Worm (Caenorhabditis elegans) whole organism, L1 larva: ENCODE results near the gene R12C12.5.

Source experiments
- C16A3.4 ChIP-seq: fragments of 150-350 bp; optimal IDR thresholded peaks from 2 replicates; lab custom pipeline; 2014; ENCODE audit warnings: missing biosample characterization, missing genetic modification characterization
- Y116A8C.19 ChIP-seq: sonication (generic microtip); optimal IDR thresholded peaks from 2 replicates; lab custom pipeline; 2016; ENCODE audit warnings: missing compliant biosample characterization, missing genetic modification characterization, borderline replicate concordance
- aly-2 ChIP-seq: fragments of 150-350 bp; optimal IDR thresholded peaks from 2 replicates; lab custom pipeline; 2014; ENCODE audit warnings: missing biosample characterization, missing genetic modification characterization
- ceh-63 ChIP-seq: fragments of 200-800 bp; sonication (Bioruptor generic); optimal IDR thresholded peaks from 2 replicates; lab custom pipeline; 2018; ENCODE audit warnings: mild to moderate bottlenecking, missing genetic modification characterization, missing compliant biosample characterization
- ces-1 ChIP-seq: fragments of 150-350 bp; optimal IDR thresholded peaks from 2 replicates; lab custom pipeline; 2014; ENCODE audit warnings: missing biosample characterization, missing genetic modification reagents, missing genetic modification characterization
- dpl-1 ChIP-seq, 3 experiments: fragments of 150-350 bp in 2 of 3; sonication (generic microtip) in 1 of 3; optimal IDR thresholded peaks; 2 replicates each; lab custom pipeline; 2014 to 2017; ENCODE audit warnings: missing biosample characterization in 3 of 3, missing genetic modification characterization in 3 of 3, missing genetic modification reagents in 3 of 3
- dsc-1 ChIP-seq: sonication (generic microtip); optimal IDR thresholded peaks from 2 replicates; lab custom pipeline; 2016; ENCODE audit warnings: mild to moderate bottlenecking, missing genetic modification characterization, missing compliant biosample characterization
- efl-1 ChIP-seq, 4 experiments: fragments of 150-350 bp; optimal IDR thresholded peaks in 3 of 4; peaks in 1 of 4; 1 replicate in 1 of 4; 2 replicates in 3 of 4; lab custom pipeline; 2014; ENCODE audit warnings: missing biosample characterization in 2 of 4, missing genetic modification characterization in 2 of 4, missing genetic modification reagents in 2 of 4
- egl-13 ChIP-seq: sonication (generic microtip); optimal IDR thresholded peaks from 2 replicates; lab custom pipeline; 2016; ENCODE audit warnings: missing genotype, missing genetic modification reagents, missing genetic modification characterization, missing compliant biosample characterization
- egl-27 ChIP-seq, 2 experiments: fragments of 150-350 bp in 1 of 2; sonication (generic microtip); optimal IDR thresholded peaks; 3 replicates each; lab custom pipeline; 2017 to 2018; ENCODE audit warnings: missing biosample characterization in 2 of 2, missing genetic modification characterization in 2 of 2, missing genetic modification reagents in 2 of 2
- elt-2 ChIP-seq: sonication (generic microtip); optimal IDR thresholded peaks from 2 replicates; lab custom pipeline; 2016; ENCODE audit warnings: missing genetic modification characterization, mild to moderate bottlenecking, inconsistent platforms, missing compliant biosample characterization, missing genetic modification reagents
- fkh-10 ChIP-seq: sonication (generic microtip); optimal IDR thresholded peaks from 2 replicates; lab custom pipeline; 2017; ENCODE audit warnings: missing biosample characterization, missing genetic modification reagents, missing genetic modification characterization
- fos-1 ChIP-seq: fragments of 150-350 bp; optimal IDR thresholded peaks from 2 replicates; lab custom pipeline; 2014; ENCODE audit warnings: missing biosample characterization, missing genetic modification characterization
- grh-1 ChIP-seq: fragments of 200-800 bp; sonication (Bioruptor generic); IDR thresholded peaks from 2 replicates; pipeline ENCODE4 v1.3.6; 2022; ENCODE audit warnings: missing genetic modification reagents, missing genetic modification characterization, missing compliant biosample characterization
- hpl-2 ChIP-seq: fragments of 150-350 bp; optimal IDR thresholded peaks from 2 replicates; lab custom pipeline; 2014; ENCODE audit warnings: missing biosample characterization, missing genetic modification reagents, missing genetic modification characterization
- lin-13 ChIP-seq: fragments of 150-350 bp; optimal IDR thresholded peaks from 2 replicates; lab custom pipeline; 2014; ENCODE audit warnings: missing biosample characterization, missing genetic modification reagents, missing genetic modification characterization
- lin-14 ChIP-seq: fragments of 200-800 bp; sonication (Bioruptor generic); optimal IDR thresholded peaks from 2 replicates; lab custom pipeline; 2018; ENCODE audit warnings: mild to moderate bottlenecking, missing genetic modification characterization, moderate library complexity, missing compliant biosample characterization
- lin-39 ChIP-seq: fragments of 150-350 bp; optimal IDR thresholded peaks from 2 replicates; lab custom pipeline; 2014; ENCODE audit warnings: missing biosample characterization, missing genetic modification reagents, missing genetic modification characterization
- lsy-2 ChIP-seq, 2 experiments: fragments of 150-350 bp; optimal IDR thresholded peaks; 2 replicates each; lab custom pipeline; 2014; ENCODE audit warnings: missing biosample characterization in 2 of 2, missing genetic modification characterization in 2 of 2
- mdl-1 ChIP-seq, 2 experiments: fragments of 150-350 bp; optimal IDR thresholded peaks; 2 replicates each; lab custom pipeline; 2014 to 2017; ENCODE audit warnings: missing biosample characterization in 2 of 2, missing genetic modification characterization in 2 of 2, inconsistent platforms in 1 of 2
- mep-1 ChIP-seq: fragments of 150-350 bp; optimal IDR thresholded peaks from 2 replicates; lab custom pipeline; 2014; ENCODE audit warnings: missing biosample characterization, missing genetic modification characterization
- nhr-19 ChIP-seq: fragments of 200-800 bp; sonication (Bioruptor generic); conservative IDR thresholded peaks from 2 replicates; pipeline ENCODE4 v1.3.6; 2022; ENCODE audit warnings: missing genetic modification characterization, missing compliant biosample characterization
- nhr-20 ChIP-seq: sonication (generic microtip); optimal IDR thresholded peaks from 2 replicates; lab custom pipeline; 2016; ENCODE audit warnings: mild to moderate bottlenecking, missing genetic modification characterization, missing compliant biosample characterization
- nhr-47 ChIP-seq: sonication (generic microtip); optimal IDR thresholded peaks from 2 replicates; lab custom pipeline; 2016; ENCODE audit warnings: mild to moderate bottlenecking, missing genetic modification characterization, moderate library complexity, missing compliant biosample characterization
- nhr-71 ChIP-seq: sonication (generic microtip); optimal IDR thresholded peaks from 2 replicates; lab custom pipeline; 2016; ENCODE audit warnings: mild to moderate bottlenecking, missing genetic modification characterization, moderate library complexity, missing compliant biosample characterization
- nhr-90 ChIP-seq: sonication (generic microtip); optimal IDR thresholded peaks from 2 replicates; lab custom pipeline; 2016; ENCODE audit warnings: mild to moderate bottlenecking, missing genetic modification characterization, missing compliant biosample characterization; ENCODE audit not compliant: poor library complexity
- pag-3 ChIP-seq: sonication (generic microtip); optimal IDR thresholded peaks from 2 replicates; lab custom pipeline; 2017; ENCODE audit warnings: missing genetic modification characterization, mild to moderate bottlenecking, missing compliant biosample characterization, antibody characterized with exemption, borderline replicate concordance; ENCODE audit not compliant: insufficient read depth
- rnt-1 ChIP-seq: sonication (generic microtip); optimal IDR thresholded peaks from 2 replicates; lab custom pipeline; 2016; ENCODE audit warnings: mild to moderate bottlenecking, missing genetic modification characterization, moderate library complexity, missing compliant biosample characterization
- skn-1 ChIP-seq: fragments of 150-350 bp; optimal IDR thresholded peaks from 2 replicates; lab custom pipeline; 2014; ENCODE audit warnings: missing biosample characterization, missing genetic modification characterization
- snpc-4 ChIP-seq: fragments of 150-350 bp; optimal IDR thresholded peaks from 2 replicates; lab custom pipeline; 2014; ENCODE audit warnings: missing biosample characterization, missing genetic modification characterization
- snu-23 ChIP-seq: sonication (generic microtip); optimal IDR thresholded peaks from 2 replicates; lab custom pipeline; 2016; ENCODE audit warnings: missing genetic modification characterization, missing compliant biosample characterization
- sptf-1 ChIP-seq: fragments of 150-350 bp; optimal IDR thresholded peaks from 2 replicates; lab custom pipeline; 2014; ENCODE audit warnings: missing biosample characterization, missing genetic modification characterization
- swsn-7 ChIP-seq: sonication (generic microtip); optimal IDR thresholded peaks from 2 replicates; lab custom pipeline; 2016; ENCODE audit warnings: missing genetic modification characterization, missing compliant biosample characterization
- unc-130 ChIP-seq: fragments of 150-350 bp; optimal IDR thresholded peaks from 2 replicates; lab custom pipeline; 2017; ENCODE audit warnings: missing biosample characterization, missing genetic modification characterization, inconsistent platforms
- unc-62 ChIP-seq: fragments of 150-350 bp; optimal IDR thresholded peaks from 2 replicates; lab custom pipeline; 2014; ENCODE audit warnings: missing biosample characterization, missing genetic modification reagents, missing genetic modification characterization
- vab-15 ChIP-seq: sonication (generic microtip); optimal IDR thresholded peaks from 2 replicates; lab custom pipeline; 2017; ENCODE audit warnings: missing genotype, mild to moderate bottlenecking, missing genetic modification characterization, missing compliant biosample characterization
- zip-4 ChIP-seq: fragments of 200-800 bp; sonication (Bioruptor generic); optimal IDR thresholded peaks from 2 replicates; lab custom pipeline; 2018; ENCODE audit warnings: mild to moderate bottlenecking, missing genetic modification characterization, moderate library complexity, missing compliant biosample characterization
- ztf-4 ChIP-seq: fragments of 150-350 bp; optimal IDR thresholded peaks from 2 replicates; lab custom pipeline; 2014; ENCODE audit warnings: missing biosample characterization, missing genetic modification characterization

Gene R12C12.5

DNA sequence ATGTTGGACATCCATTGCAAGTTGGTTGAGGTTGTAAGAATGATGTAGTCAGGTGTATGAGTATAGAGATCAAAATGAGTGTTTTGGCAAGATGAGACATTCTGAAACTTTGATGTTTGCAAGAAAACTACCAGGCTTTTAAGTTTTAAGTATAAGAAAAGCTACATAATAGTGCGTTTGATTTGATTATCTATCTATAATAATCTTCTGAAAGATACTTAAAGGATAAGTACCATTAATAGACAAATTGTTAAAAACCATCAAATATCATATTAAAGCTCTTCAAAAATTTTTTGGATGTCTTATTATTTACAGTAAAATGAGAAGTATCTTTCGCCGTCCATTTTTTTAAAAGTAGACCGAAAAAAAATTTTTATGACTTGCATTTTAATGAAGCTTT lies 1.8 kb downstream of the R12C12.5 start, which contains the start of gene R12C12.10:
Gene R12C12.10 (minus strand): TSS at position 101 of the 400 bp plus-strand sequence.
- TF ChIP-seq pag-3 (tag; lab: Kevin White, UChicago) (no peak), dpl-1 (GFP tag; optimal IDR thresholded peaks at IDR 0.05; lab: Kevin White, UChicago) (no peak), elt-2 (tag; lab: Kevin White, UChicago) (no peak), mep-1 (tag; lab: Kevin White, UChicago) (no peak), egl-13 (tag; lab: Kevin White, UChicago) (no peak), zip-4 (GFP tag; lab: Kevin White, UChicago) (no peak), lin-13 (no peak), Y116A8C.19 (tag; lab: Kevin White, UChicago) (no peak), lin-39 (tag; lab: Kevin White, UChicago) (no peak), C16A3.4 (tag; lab: Kevin White, UChicago) (no peak), ceh-63 (no peak), nhr-90 (no peak), ces-1 (GFP tag; lab: Kevin White, UChicago) (no peak), swsn-7 (tag; lab: Kevin White, UChicago) (no peak)
- TF ChIP-seq, all 84 proteins: peak for 0

DNA sequence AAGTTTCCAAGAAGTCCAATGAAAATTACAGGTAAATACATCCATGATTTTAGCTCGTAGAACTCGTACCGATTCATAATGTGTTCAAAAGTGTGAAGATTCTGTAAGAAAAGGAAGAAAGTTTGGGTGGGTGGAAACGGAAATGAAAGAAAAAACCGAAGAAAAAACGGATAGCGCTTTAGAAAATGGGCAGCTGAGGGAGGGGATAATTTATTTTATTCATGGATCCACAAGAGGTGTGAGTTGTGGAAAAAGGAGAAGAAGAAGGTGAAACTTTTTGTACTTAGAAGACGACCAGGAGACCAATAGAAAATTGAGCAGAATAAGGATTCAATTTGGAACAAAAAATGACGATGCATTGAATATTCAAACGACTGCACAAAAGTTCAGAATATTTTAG lies 13.8 kb downstream of the R12C12.5 start, which contains the start of gene frpr-16:
Gene frpr-16 (minus strand): TSS at position 101 of the 400 bp plus-strand sequence.
- TF ChIP-seq skn-1 (tag; lab: Kevin White, UChicago) (no peak), fos-1 (tag; lab: Kevin White, UChicago) (no peak), egl-13 (tag; lab: Kevin White, UChicago) (no peak)

DNA sequence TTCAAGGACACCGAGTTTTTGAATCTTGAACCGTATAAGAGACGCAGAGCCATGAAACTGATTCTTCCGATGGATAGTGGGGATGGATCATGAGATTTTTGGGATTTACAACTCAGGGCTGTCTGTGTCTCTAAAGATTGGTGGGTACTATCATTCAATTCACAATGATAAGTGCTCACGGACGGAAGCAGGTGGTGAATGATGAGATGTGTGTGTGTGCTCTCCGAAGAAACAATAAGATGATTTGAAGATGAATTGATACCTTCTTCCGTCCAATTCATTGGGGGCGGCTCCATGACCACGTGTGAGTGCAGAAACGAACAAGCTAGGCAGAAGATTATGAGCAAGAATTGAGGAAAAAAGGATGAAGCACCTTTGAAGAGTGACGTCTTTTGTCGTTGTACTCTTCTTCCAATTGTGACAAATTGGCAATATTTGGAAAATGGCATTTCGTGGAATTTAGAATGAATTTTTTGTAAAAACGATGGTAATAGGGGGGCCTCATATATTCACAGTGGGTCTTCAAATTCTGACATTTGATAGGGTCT lies 16.3 kb downstream of the R12C12.5 start:
- peak; percentile 3 for TF ChIP-seq nhr-47 (tag; lab: Kevin White, UChicago)
- peak; percentile 80 for TF ChIP-seq nhr-71 (tag; lab: Kevin White, UChicago)
- TF ChIP-seq nhr-19 (GFP tag; lab: Robert Waterston, UW): peak; percentile 38; the same call in 1 of the 2 replicates
- TF ChIP-seq unc-130 (tag; lab: Kevin White, UChicago): peak; percentile 7
- peak in 1 of 2 experiments; percentile 32 for TF ChIP-seq mdl-1 (tag; optimal IDR thresholded peaks at IDR 0.05; lab: Kevin White, UChicago)
- no peak for TF ChIP-seq C16A3.4 (tag; lab: Kevin White, UChicago)
- TF ChIP-seq sptf-1: no peak
- TF ChIP-seq lin-39 (tag; lab: Kevin White, UChicago): peak; percentile 19
- TF ChIP-seq hpl-2 (GFP tag; lab: Kevin White, UChicago): no peak
- TF ChIP-seq dsc-1 (tag; lab: Kevin White, UChicago): peak; percentile 75
- no peak for TF ChIP-seq egl-27 (tag; optimal IDR thresholded peaks at IDR 0.05; lab: Kevin White, UChicago)
- TF ChIP-seq lsy-2 (tag; optimal IDR thresholded peaks at IDR 0.05; lab: Kevin White, UChicago): peak; percentile 3 to 51
- TF ChIP-seq rnt-1 (tag; lab: Kevin White, UChicago): peak; percentile 66
- TF ChIP-seq nhr-20: peak; percentile 31
- TF ChIP-seq fkh-10 (GFP tag; lab: Kevin White, UChicago): no peak
- TF ChIP-seq unc-62 (GFP tag; lab: Kevin White, UChicago): no peak
- TF ChIP-seq snpc-4 (tag; lab: Kevin White, UChicago): no peak
- no peak for TF ChIP-seq aly-2 (tag; lab: Kevin White, UChicago)
- TF ChIP-seq grh-1: no peak
- peak; percentile 86 for TF ChIP-seq lin-14 (GFP tag; lab: Kevin White, UChicago)
- TF ChIP-seq swsn-7 (tag; lab: Kevin White, UChicago): peak; percentile 12
- no peak for TF ChIP-seq ztf-4 (tag; lab: Kevin White, UChicago)
- TF ChIP-seq snu-23: peak; percentile 46
- peak; percentile 12 to 20 for TF ChIP-seq efl-1 (optimal IDR thresholded peaks at IDR 0.05; lab: Kevin White, UChicago)
- TF ChIP-seq efl-1 (GFP tag; optimal IDR thresholded peaks at IDR 0.05 in 1 of 2; lab: Kevin White, UChicago): peak in 1 of 2 experiments; percentile 84
- TF ChIP-seq vab-15: no peak
